Worm (Caenorhabditis elegans) whole organism, young adult: Measurements from ENCODE around the gene ZK930.4.

Experiments
- B0019.2 ChIP-seq: fragments of 200-800 bp; sonication (Bioruptor generic); conservative IDR thresholded peaks from 2 replicates; pipeline ENCODE4 v1.3.6; 2022; ENCODE audit warnings: missing genetic modification reagents, missing genetic modification characterization, missing compliant biosample characterization
- B0035.1 ChIP-seq: sonication (generic microtip); optimal IDR thresholded peaks from 2 replicates; lab custom pipeline; 2016; ENCODE audit warnings: missing genetic modification characterization, mild to moderate bottlenecking, missing compliant biosample characterization, missing genotype, missing genetic modification reagents
- B0261.1 ChIP-seq: sonication (generic microtip); optimal IDR thresholded peaks from 2 replicates; lab custom pipeline; 2016; ENCODE audit warnings: mild to moderate bottlenecking, missing genetic modification characterization, moderate library complexity, missing compliant biosample characterization
- D2030.7 ChIP-seq: fragments of 200-800 bp; sonication (Bioruptor generic); IDR thresholded peaks from 2 replicates; pipeline ENCODE4 v1.3.6; 2022; ENCODE audit warnings: missing genetic modification reagents, missing genetic modification characterization, missing compliant biosample characterization
- F37B4.10 ChIP-seq: fragments of 200-800 bp; sonication (Bioruptor generic); IDR thresholded peaks from 2 replicates; pipeline ENCODE4 v1.3.6; 2022; ENCODE audit warnings: missing genetic modification characterization, missing compliant biosample characterization
- F39B2.1 ChIP-seq: fragments of 200-800 bp; sonication (Bioruptor generic); IDR thresholded peaks from 2 replicates; pipeline ENCODE4 v1.3.6; 2022; ENCODE audit warnings: missing genetic modification reagents, missing genetic modification characterization, missing compliant biosample characterization
- F57A8.1 ChIP-seq: fragments of 200-800 bp; sonication (Bioruptor generic); optimal IDR thresholded peaks from 2 replicates; lab custom pipeline; 2018; ENCODE audit warnings: mild to moderate bottlenecking, missing genetic modification characterization, moderate library complexity, missing compliant biosample characterization
- K11D2.4 ChIP-seq: fragments of 200-800 bp; sonication (Bioruptor generic); IDR thresholded peaks from 2 replicates; pipeline ENCODE4 v1.3.6; 2022; ENCODE audit warnings: missing genetic modification reagents, missing genetic modification characterization, missing compliant biosample characterization
- T26A5.8 ChIP-seq: sonication (generic microtip); optimal IDR thresholded peaks from 2 replicates; lab custom pipeline; 2016; ENCODE audit warnings: missing genetic modification characterization, missing compliant biosample characterization
- ama-1 ChIP-seq, 3 experiments: fragments of 150-350 bp in 1 of 3; sonication (generic microtip) in 2 of 3; optimal IDR thresholded peaks; 2 replicates each; lab custom pipeline; 2014 to 2018; ENCODE audit warnings: missing biosample characterization in 2 of 3, missing genetic modification characterization in 2 of 3, missing genetic modification reagents in 2 of 3
- ceh-27 ChIP-seq: fragments of 200-800 bp; sonication (Bioruptor generic); optimal IDR thresholded peaks from 2 replicates; lab custom pipeline; 2018; ENCODE audit warnings: mild to moderate bottlenecking, missing genetic modification characterization, moderate library complexity, missing compliant biosample characterization
- ceh-79 ChIP-seq: sonication (generic microtip); optimal IDR thresholded peaks from 2 replicates; lab custom pipeline; 2017; ENCODE audit warnings: mild to moderate bottlenecking, missing genetic modification characterization, missing compliant biosample characterization
- dox-1 ChIP-seq: fragments of 200-800 bp; sonication (Bioruptor generic); IDR thresholded peaks from 2 replicates; pipeline ENCODE4 v1.3.6; 2022; ENCODE audit warnings: missing genetic modification reagents, missing genetic modification characterization, missing compliant biosample characterization
- dpff-1 ChIP-seq: sonication (generic microtip); optimal IDR thresholded peaks from 2 replicates; lab custom pipeline; 2017; ENCODE audit warnings: mild to moderate bottlenecking, missing genetic modification characterization, missing compliant biosample characterization
- egl-44 ChIP-seq: fragments of 200-800 bp; sonication (Bioruptor generic); IDR thresholded peaks from 2 replicates; pipeline ENCODE4 v1.3.6; 2022; ENCODE audit warnings: missing genetic modification reagents, missing genetic modification characterization, missing compliant biosample characterization
- gei-17 ChIP-seq: fragments of 200-800 bp; sonication (Bioruptor generic); optimal IDR thresholded peaks from 2 replicates; lab custom pipeline; 2018; ENCODE audit warnings: mild to moderate bottlenecking, missing genetic modification characterization, missing compliant biosample characterization
- him-1 ChIP-seq: sonication (generic microtip); optimal IDR thresholded peaks from 2 replicates; lab custom pipeline; 2016; ENCODE audit warnings: missing genotype, missing genetic modification reagents, missing genetic modification characterization, missing compliant biosample characterization
- mcd-1 ChIP-seq: fragments of 200-800 bp; sonication (Bioruptor generic); IDR thresholded peaks from 2 replicates; pipeline ENCODE4 v1.3.6; 2022; ENCODE audit warnings: missing genetic modification reagents, missing genetic modification characterization, missing compliant biosample characterization
- mes-4 ChIP-seq: sonication (generic microtip); optimal IDR thresholded peaks from 2 replicates; lab custom pipeline; 2016; ENCODE audit warnings: missing genotype, missing genetic modification characterization, missing compliant biosample characterization
- mxl-1 ChIP-seq: sonication (generic microtip); optimal IDR thresholded peaks from 2 replicates; lab custom pipeline; 2016; ENCODE audit warnings: missing genetic modification characterization, missing compliant biosample characterization
- nhr-80 ChIP-seq: sonication (generic microtip); optimal IDR thresholded peaks from 2 replicates; lab custom pipeline; 2016; ENCODE audit warnings: missing genetic modification characterization, missing compliant biosample characterization
- pha-4 ChIP-seq: fragments of 150-350 bp; sonication (generic microtip); optimal IDR thresholded peaks from 2 replicates; lab custom pipeline; 2014; ENCODE audit warnings: missing biosample characterization, missing genetic modification reagents, missing genetic modification characterization
- rec-8 ChIP-seq, 2 experiments: sonication (generic microtip); optimal IDR thresholded peaks; 2 replicates each; lab custom pipeline; 2016; ENCODE audit warnings: mild to moderate bottlenecking in 2 of 2, missing genetic modification characterization in 2 of 2, missing genetic modification reagents in 2 of 2, missing genotype in 2 of 2, missing biosample characterization in 1 of 2, missing compliant biosample characterization in 1 of 2, moderate library complexity in 1 of 2
- repo-1 ChIP-seq: sonication (generic microtip); optimal IDR thresholded peaks from 2 replicates; lab custom pipeline; 2017; ENCODE audit warnings: mild to moderate bottlenecking, missing genetic modification characterization, missing compliant biosample characterization
- sea-2 ChIP-seq: fragments of 200-800 bp; sonication (Bioruptor generic); IDR thresholded peaks from 2 replicates; pipeline ENCODE4 v1.3.6; 2022; ENCODE audit warnings: missing genetic modification characterization, missing compliant biosample characterization
- snpc-1.1 ChIP-seq: sonication (generic microtip); optimal IDR thresholded peaks from 2 replicates; lab custom pipeline; 2017; ENCODE audit warnings: missing genetic modification characterization, mild to moderate bottlenecking, missing compliant biosample characterization, antibody characterized with exemption, moderate library complexity, missing genotype, missing genetic modification reagents; ENCODE audit not compliant: insufficient read depth
- snpc-1.3 ChIP-seq: sonication (generic microtip); optimal IDR thresholded peaks from 2 replicates; lab custom pipeline; 2017; ENCODE audit warnings: missing genetic modification characterization, mild to moderate bottlenecking, missing compliant biosample characterization, antibody characterized with exemption, moderate library complexity, missing genotype, missing genetic modification reagents; ENCODE audit not compliant: insufficient read depth
- snpc-3.4 ChIP-seq: sonication (generic microtip); optimal IDR thresholded peaks from 2 replicates; lab custom pipeline; 2017; ENCODE audit warnings: missing genetic modification characterization, mild to moderate bottlenecking, missing compliant biosample characterization, antibody characterized with exemption, moderate library complexity, missing genotype, missing genetic modification reagents
- snpc-4 ChIP-seq, 5 experiments: fragments of 150-350 bp in 1 of 5; sonication (generic microtip) in 4 of 5; optimal IDR thresholded peaks; 2 replicates each; lab custom pipeline; 2014 to 2018; ENCODE audit warnings: missing genetic modification characterization in 5 of 5, missing biosample characterization in 3 of 5, antibody characterized with exemption in 2 of 5, mild to moderate bottlenecking in 2 of 5, missing compliant biosample characterization in 2 of 5, missing genotype in 2 of 5, moderate library complexity in 2 of 5, missing genetic modification reagents in 1 of 5
- sptf-2 ChIP-seq: fragments of 200-800 bp; sonication (Bioruptor generic); optimal IDR thresholded peaks from 2 replicates; lab custom pipeline; 2018; ENCODE audit warnings: mild to moderate bottlenecking, missing genetic modification characterization, missing compliant biosample characterization
- ztf-25 ChIP-seq: fragments of 200-800 bp; sonication (Bioruptor generic); IDR thresholded peaks from 2 replicates; pipeline ENCODE4 v1.3.6; 2022; ENCODE audit warnings: missing genetic modification reagents, missing genetic modification characterization, missing compliant biosample characterization
- ztf-26 ChIP-seq: sonication (generic microtip); optimal IDR thresholded peaks from 2 replicates; lab custom pipeline; 2017; ENCODE audit warnings: missing genetic modification characterization, missing compliant biosample characterization
- ztf-28 ChIP-seq: fragments of 200-800 bp; sonication (Bioruptor generic); IDR thresholded peaks from 2 replicates; pipeline ENCODE4 v1.3.6; 2022; ENCODE audit warnings: missing genetic modification reagents, missing genetic modification characterization, missing compliant biosample characterization

ZK930.4 gene

ce11 chrII:11860623-11861079 lies 45.7 kb upstream of the ZK930.4 start, which contains the start of gene K12D12.5 (continued):
- TF ChIP-seq D2030.7 (GFP tag; lab: Robert Waterston, UW) = peak; percentile 54
- no peak for TF ChIP-seq T26A5.8 (tag; lab: Kevin White, UChicago)
- no peak for TF ChIP-seq F39B2.1 (GFP tag; lab: Robert Waterston, UW)
- TF ChIP-seq gei-17 (GFP tag; lab: Kevin White, UChicago) = no peak
- peak; percentile 61 for TF ChIP-seq dox-1 (GFP tag; lab: Robert Waterston, UW)
- no peak for TF ChIP-seq B0261.1 (tag; lab: Kevin White, UChicago)
- TF ChIP-seq ztf-25 = peak; percentile 66; the same call in 1 of the 2 replicates
- no peak for TF ChIP-seq snpc-4 (GFP tag; optimal IDR thresholded peaks at IDR 0.05; lab: Kevin White, UChicago)
- no peak for TF ChIP-seq snpc-4 (tag; optimal IDR thresholded peaks at IDR 0.05; lab: Kevin White, UChicago)
- TF ChIP-seq, all 124 proteins: peak for 27

ce11 chrII:11865644-11866043 lies 40.7 kb upstream of the ZK930.4 start, which contains the start of gene K12D12.4:
Gene K12D12.4, minus strand, starts transcription at chrII:11865744.
- TF ChIP-seq rec-8 (tag; optimal IDR thresholded peaks at IDR 0.05; lab: Kevin White, UChicago) (no peak), ztf-28 (GFP tag; lab: Robert Waterston, UW) (no peak), mxl-1 (tag; lab: Kevin White, UChicago) (no peak), nhr-80 (tag; lab: Kevin White, UChicago) (no peak), mes-4 (tag; lab: Kevin White, UChicago) (no peak), ceh-79 (no peak), pha-4 (tag; lab: Kevin White, UChicago) (no peak), sea-2 (no peak)
- TF ChIP-seq, all 124 proteins: peak for 0

DNA sequence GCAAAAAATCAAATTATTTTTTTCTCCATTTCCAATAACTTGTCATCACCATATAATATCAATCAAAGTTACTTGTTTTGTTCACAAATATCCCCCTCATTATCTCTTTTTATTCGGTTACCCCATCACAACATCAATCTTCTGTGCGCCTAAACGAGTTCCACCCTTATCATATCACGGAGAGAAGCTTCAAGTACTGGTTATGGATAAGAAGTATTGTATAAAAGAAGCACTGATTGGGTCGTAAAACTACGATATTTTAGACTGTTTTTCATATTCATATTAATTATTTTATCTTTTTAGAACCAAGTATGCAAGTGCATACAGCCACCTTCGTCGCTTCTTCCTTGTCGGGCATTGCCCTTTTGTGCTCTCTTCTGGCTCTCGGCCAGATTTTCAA lies 38.1 kb upstream of the ZK930.4 start, which contains the start of gene col-84:
TSS of gene col-84 (plus strand) at position 301 of the 400 bp plus-strand sequence.
- TF ChIP-seq F37B4.10 = no peak
- no peak for TF ChIP-seq egl-44 (GFP tag; lab: Robert Waterston, UW)
- no peak for TF ChIP-seq snpc-1.1 (tag; lab: Kevin White, UChicago)
- TF ChIP-seq B0019.2 (GFP tag; lab: Robert Waterston, UW) = no peak
- no peak for TF ChIP-seq ama-1 (optimal IDR thresholded peaks at IDR 0.05; lab: Kevin White, UChicago)
- TF ChIP-seq ama-1 (GFP tag; optimal IDR thresholded peaks at IDR 0.05; lab: Kevin White, UChicago) = no peak
- TF ChIP-seq ceh-27 = no peak
- TF ChIP-seq repo-1 (tag; lab: Kevin White, UChicago) = no peak
- TF ChIP-seq ztf-26 (tag; lab: Kevin White, UChicago) = no peak
- TF ChIP-seq F57A8.1 (GFP tag; lab: Kevin White, UChicago) = no peak
- TF ChIP-seq snpc-1.3 (tag; lab: Kevin White, UChicago) = no peak
- no peak for TF ChIP-seq sptf-2
- no peak for TF ChIP-seq K11D2.4 (GFP tag; lab: Robert Waterston, UW)
- no peak for TF ChIP-seq T26A5.8 (tag; lab: Kevin White, UChicago)
- TF ChIP-seq B0035.1 = no peak
- TF ChIP-seq dpff-1 (tag; lab: Kevin White, UChicago) = no peak
- no peak for TF ChIP-seq snpc-3.4 (tag; lab: Kevin White, UChicago)
- no peak for TF ChIP-seq him-1 (tag; lab: Kevin White, UChicago)
- no peak for TF ChIP-seq mcd-1 (GFP tag; lab: Robert Waterston, UW)
- TF ChIP-seq, all 124 proteins: peak for 0
